Worm (Caenorhabditis elegans) whole organism, L1 larva: ENCODE measurements around the gene rps-14.

Experiments used
- C04F5.9 ChIP-seq: sonication (generic microtip); optimal IDR thresholded peaks from 2 replicates; lab custom pipeline; 2016; ENCODE audit warnings: missing genetic modification characterization, missing compliant biosample characterization
- C16A3.4 ChIP-seq: fragments of 150-350 bp; optimal IDR thresholded peaks from 2 replicates; lab custom pipeline; 2014; ENCODE audit warnings: missing biosample characterization, missing genetic modification characterization
- F16B12.6 ChIP-seq: fragments of 150-350 bp; optimal IDR thresholded peaks from 2 replicates; lab custom pipeline; 2014; ENCODE audit warnings: missing biosample characterization, missing genetic modification characterization
- Y116A8C.19 ChIP-seq: sonication (generic microtip); optimal IDR thresholded peaks from 2 replicates; lab custom pipeline; 2016; ENCODE audit warnings: missing compliant biosample characterization, missing genetic modification characterization, borderline replicate concordance
- aha-1 ChIP-seq: fragments of 150-350 bp; optimal IDR thresholded peaks from 2 replicates; lab custom pipeline; 2014; ENCODE audit warnings: missing biosample characterization, missing genetic modification characterization
- alr-1 ChIP-seq: fragments of 200-800 bp; sonication (Bioruptor generic); optimal IDR thresholded peaks from 2 replicates; lab custom pipeline; 2018; ENCODE audit warnings: borderline replicate concordance, mild to moderate bottlenecking, missing genetic modification characterization, missing compliant biosample characterization
- aly-2 ChIP-seq: fragments of 150-350 bp; optimal IDR thresholded peaks from 2 replicates; lab custom pipeline; 2014; ENCODE audit warnings: missing biosample characterization, missing genetic modification characterization
- ceh-63 ChIP-seq: fragments of 200-800 bp; sonication (Bioruptor generic); optimal IDR thresholded peaks from 2 replicates; lab custom pipeline; 2018; ENCODE audit warnings: mild to moderate bottlenecking, missing genetic modification characterization, missing compliant biosample characterization
- ceh-82 ChIP-seq, 3 experiments: fragments of 150-350 bp in 1 of 3; sonication (generic microtip) in 2 of 3; optimal IDR thresholded peaks; 2 replicates each; lab custom pipeline; 2014 to 2017; ENCODE audit warnings: missing biosample characterization in 3 of 3, missing genetic modification characterization in 3 of 3
- ces-1 ChIP-seq: fragments of 150-350 bp; optimal IDR thresholded peaks from 2 replicates; lab custom pipeline; 2014; ENCODE audit warnings: missing biosample characterization, missing genetic modification reagents, missing genetic modification characterization
- dsc-1 ChIP-seq: sonication (generic microtip); optimal IDR thresholded peaks from 2 replicates; lab custom pipeline; 2016; ENCODE audit warnings: mild to moderate bottlenecking, missing genetic modification characterization, missing compliant biosample characterization
- efl-3 ChIP-seq: fragments of 200-800 bp; sonication (Bioruptor generic); optimal IDR thresholded peaks from 2 replicates; lab custom pipeline; 2018; ENCODE audit warnings: mild to moderate bottlenecking, missing genetic modification characterization, missing compliant biosample characterization
- egl-13 ChIP-seq: sonication (generic microtip); optimal IDR thresholded peaks from 2 replicates; lab custom pipeline; 2016; ENCODE audit warnings: missing genotype, missing genetic modification reagents, missing genetic modification characterization, missing compliant biosample characterization
- elt-2 ChIP-seq: sonication (generic microtip); optimal IDR thresholded peaks from 2 replicates; lab custom pipeline; 2016; ENCODE audit warnings: missing genetic modification characterization, mild to moderate bottlenecking, inconsistent platforms, missing compliant biosample characterization, missing genetic modification reagents
- elt-3 ChIP-seq, 6 experiments: fragments of 150-350 bp in 1 of 6; sonication (generic microtip); optimal IDR thresholded peaks; 2 replicates each; lab custom pipeline; 2017 to 2018; ENCODE audit warnings: missing biosample characterization in 6 of 6, missing genetic modification characterization in 6 of 6, inconsistent platforms in 1 of 6
- fkh-10 ChIP-seq: sonication (generic microtip); optimal IDR thresholded peaks from 2 replicates; lab custom pipeline; 2017; ENCODE audit warnings: missing biosample characterization, missing genetic modification reagents, missing genetic modification characterization
- fkh-8 ChIP-seq: sonication (generic microtip); optimal IDR thresholded peaks from 2 replicates; lab custom pipeline; 2016; ENCODE audit warnings: mild to moderate bottlenecking, missing genetic modification characterization, missing compliant biosample characterization
- grh-1 ChIP-seq: fragments of 200-800 bp; sonication (Bioruptor generic); IDR thresholded peaks from 2 replicates; pipeline ENCODE4 v1.3.6; 2022; ENCODE audit warnings: missing genetic modification reagents, missing genetic modification characterization, missing compliant biosample characterization
- hlh-17 ChIP-seq: fragments of 200-800 bp; sonication (Bioruptor generic); optimal IDR thresholded peaks from 2 replicates; lab custom pipeline; 2018; ENCODE audit warnings: missing genetic modification characterization, mild to moderate bottlenecking, missing compliant biosample characterization, moderate library complexity, borderline replicate concordance
- hlh-4 ChIP-seq: sonication (generic microtip); optimal IDR thresholded peaks from 2 replicates; lab custom pipeline; 2016; ENCODE audit warnings: mild to moderate bottlenecking, missing genetic modification characterization, missing compliant biosample characterization
- isw-1 ChIP-seq: fragments of 200-800 bp; sonication (Bioruptor generic); IDR thresholded peaks from 2 replicates; pipeline ENCODE4 v1.3.6; 2022; ENCODE audit warnings: missing genetic modification characterization, missing compliant biosample characterization
- lin-13 ChIP-seq: fragments of 150-350 bp; optimal IDR thresholded peaks from 2 replicates; lab custom pipeline; 2014; ENCODE audit warnings: missing biosample characterization, missing genetic modification reagents, missing genetic modification characterization
- lin-15B ChIP-seq: fragments of 150-350 bp; sonication (generic microtip); optimal IDR thresholded peaks from 3 replicates; lab custom pipeline; 2014; ENCODE audit warnings: missing biosample characterization, missing genetic modification characterization
- lin-39 ChIP-seq: fragments of 150-350 bp; optimal IDR thresholded peaks from 2 replicates; lab custom pipeline; 2014; ENCODE audit warnings: missing biosample characterization, missing genetic modification reagents, missing genetic modification characterization
- lir-3 ChIP-seq: sonication (generic microtip); optimal IDR thresholded peaks from 2 replicates; lab custom pipeline; 2016; ENCODE audit warnings: mild to moderate bottlenecking, missing genetic modification characterization, moderate library complexity, missing compliant biosample characterization; ENCODE audit not compliant: poor library complexity
- lsy-2 ChIP-seq, 2 experiments: fragments of 150-350 bp; optimal IDR thresholded peaks; 2 replicates each; lab custom pipeline; 2014; ENCODE audit warnings: missing biosample characterization in 2 of 2, missing genetic modification characterization in 2 of 2
- mdl-1 ChIP-seq, 2 experiments: fragments of 150-350 bp; optimal IDR thresholded peaks; 2 replicates each; lab custom pipeline; 2014 to 2017; ENCODE audit warnings: missing biosample characterization in 2 of 2, missing genetic modification characterization in 2 of 2, inconsistent platforms in 1 of 2
- mef-2 ChIP-seq: fragments of 150-350 bp; optimal IDR thresholded peaks from 2 replicates; lab custom pipeline; 2014; ENCODE audit warnings: missing biosample characterization, missing genetic modification characterization
- mep-1 ChIP-seq: fragments of 150-350 bp; optimal IDR thresholded peaks from 2 replicates; lab custom pipeline; 2014; ENCODE audit warnings: missing biosample characterization, missing genetic modification characterization
- nhr-12 ChIP-seq: sonication (generic microtip); optimal IDR thresholded peaks from 2 replicates; lab custom pipeline; 2017; ENCODE audit warnings: missing biosample characterization, missing genetic modification characterization
- nhr-19 ChIP-seq: fragments of 200-800 bp; sonication (Bioruptor generic); conservative IDR thresholded peaks from 2 replicates; pipeline ENCODE4 v1.3.6; 2022; ENCODE audit warnings: missing genetic modification characterization, missing compliant biosample characterization
- nhr-20 ChIP-seq: sonication (generic microtip); optimal IDR thresholded peaks from 2 replicates; lab custom pipeline; 2016; ENCODE audit warnings: mild to moderate bottlenecking, missing genetic modification characterization, missing compliant biosample characterization
- nhr-71 ChIP-seq: sonication (generic microtip); optimal IDR thresholded peaks from 2 replicates; lab custom pipeline; 2016; ENCODE audit warnings: mild to moderate bottlenecking, missing genetic modification characterization, moderate library complexity, missing compliant biosample characterization
- nhr-76 ChIP-seq: sonication (generic microtip); optimal IDR thresholded peaks from 2 replicates; lab custom pipeline; 2017; ENCODE audit warnings: missing biosample characterization, missing genetic modification characterization
- nhr-85 ChIP-seq: sonication (generic microtip); peaks from one replicate; lab custom pipeline; 2016; ENCODE audit warnings: missing genetic modification characterization, inconsistent platforms, missing compliant biosample characterization
- nhr-90 ChIP-seq: sonication (generic microtip); optimal IDR thresholded peaks from 2 replicates; lab custom pipeline; 2016; ENCODE audit warnings: mild to moderate bottlenecking, missing genetic modification characterization, missing compliant biosample characterization; ENCODE audit not compliant: poor library complexity
- pax-3 ChIP-seq: fragments of 200-800 bp; sonication (Bioruptor generic); optimal IDR thresholded peaks from 2 replicates; lab custom pipeline; 2018; ENCODE audit warnings: mild to moderate bottlenecking, missing genetic modification characterization, moderate library complexity, missing compliant biosample characterization
- skn-1 ChIP-seq: fragments of 150-350 bp; optimal IDR thresholded peaks from 2 replicates; lab custom pipeline; 2014; ENCODE audit warnings: missing biosample characterization, missing genetic modification characterization
- snpc-4 ChIP-seq: fragments of 150-350 bp; optimal IDR thresholded peaks from 2 replicates; lab custom pipeline; 2014; ENCODE audit warnings: missing biosample characterization, missing genetic modification characterization
- snu-23 ChIP-seq: sonication (generic microtip); optimal IDR thresholded peaks from 2 replicates; lab custom pipeline; 2016; ENCODE audit warnings: missing genetic modification characterization, missing compliant biosample characterization
- sox-4 ChIP-seq: sonication (generic microtip); optimal IDR thresholded peaks from 2 replicates; lab custom pipeline; 2016; ENCODE audit warnings: missing genetic modification characterization, missing compliant biosample characterization
- swsn-7 ChIP-seq: sonication (generic microtip); optimal IDR thresholded peaks from 2 replicates; lab custom pipeline; 2016; ENCODE audit warnings: missing genetic modification characterization, missing compliant biosample characterization
- tbx-2 ChIP-seq: sonication (generic microtip); optimal IDR thresholded peaks from 2 replicates; lab custom pipeline; 2016; ENCODE audit warnings: missing genetic modification characterization, missing compliant biosample characterization
- tlp-1 ChIP-seq: fragments of 150-350 bp; optimal IDR thresholded peaks from 2 replicates; lab custom pipeline; 2014; ENCODE audit warnings: missing biosample characterization, missing genetic modification characterization
- unc-130 ChIP-seq: fragments of 150-350 bp; optimal IDR thresholded peaks from 2 replicates; lab custom pipeline; 2017; ENCODE audit warnings: missing biosample characterization, missing genetic modification characterization, inconsistent platforms
- unc-30 ChIP-seq: sonication (generic microtip); optimal IDR thresholded peaks from 2 replicates; lab custom pipeline; 2017; ENCODE audit warnings: missing biosample characterization, missing genetic modification characterization
- unc-86 ChIP-seq: sonication (generic microtip); optimal IDR thresholded peaks from 2 replicates; lab custom pipeline; 2016; ENCODE audit warnings: missing genetic modification characterization, missing compliant biosample characterization
- unc-98 ChIP-seq: fragments of 200-800 bp; sonication (Bioruptor generic); IDR thresholded peaks from 2 replicates; pipeline ENCODE4 v1.3.6; 2022; ENCODE audit warnings: missing genetic modification characterization, missing compliant biosample characterization
- xbp-1 ChIP-seq: sonication (generic microtip); optimal IDR thresholded peaks from 2 replicates; lab custom pipeline; 2016; ENCODE audit warnings: missing genetic modification characterization, missing compliant biosample characterization
- zag-1 ChIP-seq: fragments of 150-350 bp; optimal IDR thresholded peaks from 2 replicates; lab custom pipeline; 2014; ENCODE audit warnings: missing biosample characterization, missing genetic modification characterization
- zip-4 ChIP-seq: fragments of 200-800 bp; sonication (Bioruptor generic); optimal IDR thresholded peaks from 2 replicates; lab custom pipeline; 2018; ENCODE audit warnings: mild to moderate bottlenecking, missing genetic modification characterization, moderate library complexity, missing compliant biosample characterization

The rps-14 gene

ce11 chrIII:7179538-7180301 is at the start of gene rps-14, which contains the start of gene rpl-36:
rps-14 (minus strand) TSS chrIII:7179588.
rpl-36 (plus strand) TSS chrIII:7180251.
- TF ChIP-seq hlh-4 (tag; lab: Kevin White, UChicago) (no peak), nhr-85 (tag; lab: Kevin White, UChicago) (peak; percentile 94), egl-13 (tag; lab: Kevin White, UChicago) (peak; percentile 71), tlp-1 (tag; lab: Kevin White, UChicago) (no peak), nhr-19 (GFP tag; lab: Robert Waterston, UW) (peak; percentile 92), elt-2 (peak; percentile 44), unc-98 (GFP tag; lab: Robert Waterston, UW) (no peak), sox-4 (tag; lab: Kevin White, UChicago) (peak; percentile 59), hlh-17 (GFP tag; lab: Kevin White, UChicago) (no peak), swsn-7 (tag; lab: Kevin White, UChicago) (peak; percentile 92), nhr-20 (peak; percentile 94), C16A3.4 (tag; lab: Kevin White, UChicago) (peak; percentile 96), lir-3 (peak; percentile 77), lin-39 (tag; lab: Kevin White, UChicago) (peak; percentile 62), xbp-1 (tag; lab: Kevin White, UChicago) (peak; percentile 94), elt-3 (tag; optimal IDR thresholded peaks at IDR 0.05; lab: Kevin White, UChicago) (peak in 3 of 6 experiments; percentile 76 to 94 (median 88)), unc-130 (tag; lab: Kevin White, UChicago) (peak; percentile 96), lin-15B (tag; lab: Kevin White, UChicago) (peak; percentile 90), nhr-76 (tag; lab: Kevin White, UChicago) (no peak), Y116A8C.19 (tag; lab: Kevin White, UChicago) (no peak), unc-86 (tag; lab: Kevin White, UChicago) (peak; percentile 80), F16B12.6 (peak; percentile 69), grh-1 (peak; percentile 70), mep-1 (tag; lab: Kevin White, UChicago) (peak; percentile 96), lsy-2 (tag; optimal IDR thresholded peaks at IDR 0.05; lab: Kevin White, UChicago) (peak; percentile 95 to 96), mdl-1 (tag; optimal IDR thresholded peaks at IDR 0.05; lab: Kevin White, UChicago) (peak in 1 of 2 experiments; percentile 82), nhr-12 (tag; lab: Kevin White, UChicago) (no peak), ceh-82 (tag; optimal IDR thresholded peaks at IDR 0.05; lab: Kevin White, UChicago) (peak; percentile 88 to 90 (median 89)), aha-1 (tag; lab: Kevin White, UChicago) (peak; percentile 77), snpc-4 (tag; lab: Kevin White, UChicago) (peak; percentile 82), ces-1 (GFP tag; lab: Kevin White, UChicago) (no peak), snu-23 (GFP tag; lab: Kevin White, UChicago) (peak; percentile 95), efl-3 (GFP tag; lab: Kevin White, UChicago) (no peak), lin-13 (GFP tag; lab: Kevin White, UChicago) (peak; percentile 87), aly-2 (tag; lab: Kevin White, UChicago) (peak; percentile 47), C04F5.9 (peak; percentile 78), dsc-1 (tag; lab: Kevin White, UChicago) (peak; percentile 89), ceh-63 (GFP tag; lab: Kevin White, UChicago) (no peak), zag-1 (peak; percentile 51), alr-1 (tag; lab: Kevin White, UChicago) (no peak), fkh-10 (peak; percentile 66), unc-30 (tag; lab: Kevin White, UChicago) (no peak), zip-4 (GFP tag; lab: Kevin White, UChicago) (peak; percentile 66), skn-1 (tag; lab: Kevin White, UChicago) (peak; percentile 94), mef-2 (tag; lab: Kevin White, UChicago) (peak; percentile 27), fkh-8 (peak; percentile 88), isw-1 (GFP tag; lab: Robert Waterston, UW) (peak; percentile 94), pax-3 (tag; lab: Kevin White, UChicago) (peak; percentile 72), nhr-71 (peak; percentile 93), tbx-2 (tag; lab: Kevin White, UChicago) (peak; percentile 87), nhr-90 (peak; percentile 92)
